Worm (Caenorhabditis elegans) whole organism, early embryonic: ENCODE data around the gene T13H5.1.

Experiments used
- B0310.2 ChIP-seq: sonication (generic microtip); optimal IDR thresholded peaks from 2 replicates; lab custom pipeline; 2016; ENCODE audit warnings: mild to moderate bottlenecking, missing genetic modification characterization, missing compliant biosample characterization
- ama-1 ChIP-seq: fragments of 150-350 bp; optimal IDR thresholded peaks from 2 replicates; lab custom pipeline; 2014
- ceh-13 ChIP-seq: fragments of 200-800 bp; sonication (Bioruptor generic); optimal IDR thresholded peaks from 2 replicates; lab custom pipeline; 2018; ENCODE audit warnings: mild to moderate bottlenecking, missing genetic modification characterization, missing compliant biosample characterization
- ceh-36 ChIP-seq: sonication (generic microtip); optimal IDR thresholded peaks from 2 replicates; lab custom pipeline; 2016; ENCODE audit warnings: missing genetic modification characterization, inconsistent platforms, missing compliant biosample characterization
- tbx-11 ChIP-seq: fragments of 200-800 bp; sonication (Bioruptor generic); IDR thresholded peaks from 2 replicates; pipeline ENCODE4 v1.3.6; 2022; ENCODE audit warnings: missing genetic modification characterization, missing compliant biosample characterization
- tbx-37 ChIP-seq: fragments of 200-800 bp; sonication (Bioruptor generic); conservative IDR thresholded peaks from 2 replicates; pipeline ENCODE4 v1.3.6; 2022; ENCODE audit warnings: missing genetic modification reagents, missing genetic modification characterization, missing compliant biosample characterization

- TF ChIP-seq ama-1, result no peak
- TF ChIP-seq tbx-37, result no peak
- no peak for TF ChIP-seq ceh-36 (tag; lab: Kevin White, UChicago)
- no peak for TF ChIP-seq ceh-13 (GFP tag; lab: Kevin White, UChicago)
- no peak for TF ChIP-seq B0310.2
- no peak for TF ChIP-seq tbx-11 (GFP tag; lab: Robert Waterston, UW)
Measured at ce11 chrII:8457438-8457837, 51.4 kb downstream of the T13H5.1 start, which contains the start of gene zyg-9.
